Worm (Caenorhabditis elegans) whole organism, L4 larva: ENCODE measurements around the gene pro-3.
A peak's percentile ranks its signal among the peaks of the same experiment; 100 is the strongest.

Experiments used
- D1046.2 ChIP-seq: fragments of 200-800 bp; sonication (Bioruptor generic); IDR thresholded peaks from 2 replicates; pipeline ENCODE4 v1.3.6; 2022; ENCODE audit warnings: missing genetic modification characterization, missing compliant biosample characterization
- F37D6.2 ChIP-seq: sonication (generic microtip); optimal IDR thresholded peaks from 2 replicates; lab custom pipeline; 2016; ENCODE audit warnings: mild to moderate bottlenecking, missing genetic modification characterization, missing compliant biosample characterization
- F44E2.7 ChIP-seq: fragments of 200-800 bp; sonication (Bioruptor generic); IDR thresholded peaks from 2 replicates; pipeline ENCODE4 v2.1.2; 2022; ENCODE audit warnings: missing genetic modification characterization, missing compliant biosample characterization
- R02D3.7 ChIP-seq: fragments of 150-350 bp; sonication (generic microtip); optimal IDR thresholded peaks from 3 replicates; lab custom pipeline; 2014; ENCODE audit warnings: missing biosample characterization, missing genetic modification characterization
- T20F7.1 ChIP-seq: fragments of 200-800 bp; sonication (Bioruptor generic); optimal IDR thresholded peaks from 2 replicates; lab custom pipeline; 2018; ENCODE audit warnings: mild to moderate bottlenecking, missing genetic modification characterization, missing compliant biosample characterization
- T26A8.4 ChIP-seq: fragments of 200-800 bp; sonication (Bioruptor generic); IDR thresholded peaks from 2 replicates; pipeline ENCODE4 v1.3.6; 2022; ENCODE audit warnings: missing genetic modification characterization, missing compliant biosample characterization
- Y105C5A.15 ChIP-seq: fragments of 200-800 bp; sonication (Bioruptor generic); IDR thresholded peaks from 2 replicates; pipeline ENCODE4 v1.3.6; 2022; ENCODE audit warnings: missing genetic modification characterization, missing compliant biosample characterization
- Y75B8A.6 ChIP-seq: fragments of 200-800 bp; sonication (Bioruptor generic); IDR thresholded peaks from 2 replicates; pipeline ENCODE4 v1.3.6; 2022; ENCODE audit warnings: missing genetic modification reagents, missing genetic modification characterization, missing compliant biosample characterization
- aly-2 ChIP-seq: sonication (generic microtip); optimal IDR thresholded peaks from 2 replicates; lab custom pipeline; 2018; ENCODE audit warnings: missing biosample characterization, missing genetic modification characterization
- ama-1 ChIP-seq: fragments of 150-350 bp; optimal IDR thresholded peaks from 2 replicates; lab custom pipeline; 2014; ENCODE audit warnings: inconsistent platforms, mixed read lengths
- ceh-20 ChIP-seq: fragments of 200-800 bp; sonication (Bioruptor generic); IDR thresholded peaks from 2 replicates; pipeline ENCODE4 v1.3.6; 2022; ENCODE audit warnings: missing genetic modification reagents, missing genetic modification characterization, missing compliant biosample characterization
- ceh-32 ChIP-seq: sonication (generic microtip); optimal IDR thresholded peaks from 2 replicates; lab custom pipeline; 2016; ENCODE audit warnings: mild to moderate bottlenecking, missing genetic modification characterization, missing compliant biosample characterization; ENCODE audit not compliant: poor library complexity
- ceh-62 ChIP-seq: sonication (generic microtip); optimal IDR thresholded peaks from 2 replicates; lab custom pipeline; 2017; ENCODE audit warnings: missing biosample characterization, missing genetic modification characterization
- daf-12 ChIP-seq: fragments of 150-350 bp; optimal IDR thresholded peaks from 2 replicates; lab custom pipeline; 2014; ENCODE audit warnings: missing biosample characterization, missing genetic modification reagents, missing genetic modification characterization
- daf-8 ChIP-seq: fragments of 200-800 bp; sonication (Bioruptor generic); IDR thresholded peaks from 2 replicates; pipeline ENCODE4 v1.3.6; 2022; ENCODE audit warnings: missing genetic modification characterization, missing compliant biosample characterization
- dmd-6 ChIP-seq: fragments of 200-800 bp; sonication (Bioruptor generic); IDR thresholded peaks from 2 replicates; pipeline ENCODE4 v1.3.6; 2022; ENCODE audit warnings: missing genetic modification reagents, missing genetic modification characterization, missing compliant biosample characterization
- dmd-8 ChIP-seq: fragments of 200-800 bp; sonication (Bioruptor generic); IDR thresholded peaks from 2 replicates; pipeline ENCODE4 v1.3.6; 2022; ENCODE audit warnings: missing genetic modification characterization, missing compliant biosample characterization
- dmd-9 ChIP-seq: fragments of 200-800 bp; sonication (Bioruptor generic); IDR thresholded peaks from 2 replicates; pipeline ENCODE4 v1.3.6; 2022; ENCODE audit warnings: missing genetic modification reagents, missing genetic modification characterization, missing compliant biosample characterization
- duxl-1 ChIP-seq: sonication (generic microtip); optimal IDR thresholded peaks from 2 replicates; lab custom pipeline; 2016; ENCODE audit warnings: mild to moderate bottlenecking, missing genetic modification characterization, moderate library complexity, missing compliant biosample characterization; ENCODE audit not compliant: poor library complexity
- egl-43 ChIP-seq: fragments of 200-800 bp; sonication (Bioruptor generic); IDR thresholded peaks from 2 replicates; pipeline ENCODE4 v1.3.6; 2022; ENCODE audit warnings: missing genetic modification reagents, missing genetic modification characterization, missing compliant biosample characterization
- fkh-10 ChIP-seq: fragments of 150-350 bp; optimal IDR thresholded peaks from 2 replicates; lab custom pipeline; 2014; ENCODE audit warnings: missing biosample characterization, missing genetic modification reagents, missing genetic modification characterization
- fos-1 ChIP-seq: fragments of 150-350 bp; optimal IDR thresholded peaks from 2 replicates; lab custom pipeline; 2014; ENCODE audit warnings: missing biosample characterization, missing genetic modification characterization
- gei-8 ChIP-seq: fragments of 200-800 bp; sonication (Bioruptor generic); optimal IDR thresholded peaks from 2 replicates; lab custom pipeline; 2018; ENCODE audit warnings: mild to moderate bottlenecking, missing genetic modification characterization, missing compliant biosample characterization
- hif-1 ChIP-seq, 2 experiments: sonication (generic microtip); optimal IDR thresholded peaks; 2 replicates each; lab custom pipeline; 2016 to 2017; ENCODE audit warnings: missing compliant biosample characterization in 2 of 2, missing genetic modification characterization in 2 of 2, missing genetic modification reagents in 2 of 2, missing genotype in 2 of 2, mild to moderate bottlenecking in 1 of 2
- hlh-30 ChIP-seq: sonication (generic microtip); optimal IDR thresholded peaks from 2 replicates; lab custom pipeline; 2017; ENCODE audit warnings: antibody characterized with exemption, mild to moderate bottlenecking, missing genetic modification characterization, missing compliant biosample characterization; ENCODE audit not compliant: insufficient read depth
- hmg-1.1 ChIP-seq: fragments of 200-800 bp; sonication (Bioruptor generic); IDR thresholded peaks from 2 replicates; pipeline ENCODE4 v1.3.6; 2022; ENCODE audit warnings: missing genetic modification reagents, missing genetic modification characterization, missing compliant biosample characterization
- lim-7 ChIP-seq: fragments of 200-800 bp; sonication (Bioruptor generic); IDR thresholded peaks from 2 replicates; pipeline ENCODE4 v1.3.6; 2022; ENCODE audit warnings: missing genetic modification characterization, missing compliant biosample characterization
- lin-13 ChIP-seq: fragments of 150-350 bp; optimal IDR thresholded peaks from 2 replicates; lab custom pipeline; 2014; ENCODE audit warnings: missing biosample characterization, missing genetic modification reagents, missing genetic modification characterization
- lir-3 ChIP-seq: sonication (generic microtip); optimal IDR thresholded peaks from 2 replicates; lab custom pipeline; 2016; ENCODE audit warnings: mild to moderate bottlenecking, missing genetic modification characterization, missing compliant biosample characterization
- lsy-2 ChIP-seq, 2 experiments: fragments of 150-350 bp in 1 of 2; sonication (generic microtip) in 1 of 2; optimal IDR thresholded peaks; 2 replicates each; lab custom pipeline; 2014 to 2017; ENCODE audit warnings: missing biosample characterization in 2 of 2, missing genetic modification characterization in 2 of 2
- madf-5 ChIP-seq, 2 experiments: fragments of 200-800 bp; sonication (Bioruptor generic); IDR thresholded peaks; 2 replicates each; pipeline ENCODE4 v1.3.6; 2022; ENCODE audit warnings: missing compliant biosample characterization in 2 of 2, missing genetic modification characterization in 2 of 2
- mdl-1 ChIP-seq, 2 experiments: fragments of 150-350 bp in 1 of 2; sonication (generic microtip) in 1 of 2; optimal IDR thresholded peaks; 2 replicates each; lab custom pipeline; 2014 to 2017; ENCODE audit warnings: missing biosample characterization in 2 of 2, missing genetic modification characterization in 2 of 2
- mdt-29 ChIP-seq: fragments of 200-800 bp; sonication (Bioruptor generic); IDR thresholded peaks from 2 replicates; pipeline ENCODE4 v1.3.6; 2022; ENCODE audit warnings: missing genetic modification reagents, missing genetic modification characterization, missing compliant biosample characterization
- mep-1 ChIP-seq: fragments of 150-350 bp; sonication (generic microtip); optimal IDR thresholded peaks from 3 replicates; lab custom pipeline; 2014; ENCODE audit warnings: missing biosample characterization, missing genetic modification characterization
- mxl-2 ChIP-seq: fragments of 200-800 bp; sonication (Bioruptor generic); conservative IDR thresholded peaks from 2 replicates; pipeline ENCODE4 v1.3.6; 2022; ENCODE audit warnings: missing genetic modification reagents, missing genetic modification characterization, missing compliant biosample characterization
- mxl-3 ChIP-seq: fragments of 200-800 bp; sonication (Bioruptor generic); optimal IDR thresholded peaks from 2 replicates; lab custom pipeline; 2018; ENCODE audit warnings: mild to moderate bottlenecking, missing genetic modification characterization, missing compliant biosample characterization
- nhr-111 ChIP-seq: fragments of 200-800 bp; sonication (Bioruptor generic); optimal IDR thresholded peaks from 2 replicates; lab custom pipeline; 2018; ENCODE audit warnings: mild to moderate bottlenecking, missing genetic modification characterization, missing compliant biosample characterization
- nhr-28 ChIP-seq: fragments of 150-350 bp; optimal IDR thresholded peaks from 2 replicates; lab custom pipeline; 2014; ENCODE audit warnings: missing biosample characterization, missing genetic modification characterization
- nhr-42 ChIP-seq: fragments of 200-800 bp; sonication (Bioruptor generic); IDR thresholded peaks from 2 replicates; pipeline ENCODE4 v1.3.6; 2022; ENCODE audit warnings: missing genetic modification characterization, missing compliant biosample characterization
- pha-4 ChIP-seq, 2 experiments: fragments of 150-350 bp in 1 of 2; fragments of 200-800 bp in 1 of 2; sonication (Bioruptor generic) in 1 of 2; IDR thresholded peaks in 1 of 2; optimal IDR thresholded peaks in 1 of 2; 2 replicates each; pipeline versions ENCODE4 v1.3.6 to Lab custom; 2014 to 2022; ENCODE audit warnings: missing genetic modification characterization in 2 of 2, missing genetic modification reagents in 2 of 2, missing biosample characterization in 1 of 2, missing compliant biosample characterization in 1 of 2
- php-3 ChIP-seq: fragments of 200-800 bp; sonication (Bioruptor generic); IDR thresholded peaks from 2 replicates; pipeline ENCODE4 v1.3.6; 2022; ENCODE audit warnings: missing genetic modification reagents, missing genetic modification characterization, missing compliant biosample characterization
- rbr-2 ChIP-seq: sonication (generic microtip); optimal IDR thresholded peaks from 2 replicates; lab custom pipeline; 2016; ENCODE audit warnings: missing genotype, missing genetic modification characterization, missing compliant biosample characterization
- saeg-2 ChIP-seq: fragments of 200-800 bp; sonication (Bioruptor generic); IDR thresholded peaks from 2 replicates; pipeline ENCODE4 v1.3.6; 2022; ENCODE audit warnings: missing genetic modification reagents, missing genetic modification characterization, missing compliant biosample characterization
- sdz-12 ChIP-seq: fragments of 200-800 bp; sonication (Bioruptor generic); optimal IDR thresholded peaks from 2 replicates; lab custom pipeline; 2018; ENCODE audit warnings: mild to moderate bottlenecking, missing genetic modification characterization, missing compliant biosample characterization
- skn-1 ChIP-seq: fragments of 150-350 bp; optimal IDR thresholded peaks from 2 replicates; lab custom pipeline; 2014; ENCODE audit warnings: missing biosample characterization, missing genetic modification characterization
- snpc-4 ChIP-seq: fragments of 150-350 bp; optimal IDR thresholded peaks from 2 replicates; lab custom pipeline; 2014; ENCODE audit warnings: missing biosample characterization, missing genetic modification characterization
- spr-3 ChIP-seq: fragments of 200-800 bp; sonication (Bioruptor generic); optimal IDR thresholded peaks from 2 replicates; lab custom pipeline; 2018; ENCODE audit warnings: mild to moderate bottlenecking, missing genetic modification characterization, missing compliant biosample characterization
- tra-1 ChIP-seq: fragments of 200-800 bp; sonication (Bioruptor generic); IDR thresholded peaks from 2 replicates; pipeline ENCODE4 v1.3.6; 2022; ENCODE audit warnings: missing genetic modification reagents, missing genetic modification characterization, missing compliant biosample characterization
- unc-130 ChIP-seq: sonication (generic microtip); optimal IDR thresholded peaks from 2 replicates; lab custom pipeline; 2016; ENCODE audit warnings: missing genetic modification reagents, missing genetic modification characterization, missing compliant biosample characterization
- unc-39 ChIP-seq: sonication (generic microtip); optimal IDR thresholded peaks from 2 replicates; lab custom pipeline; 2017; ENCODE audit warnings: missing biosample characterization, missing genetic modification characterization
- ztf-11 ChIP-seq: fragments of 150-350 bp; optimal IDR thresholded peaks from 2 replicates; lab custom pipeline; 2014; ENCODE audit warnings: missing biosample characterization, missing genetic modification characterization
- ztf-7 ChIP-seq: fragments of 150-350 bp; optimal IDR thresholded peaks from 2 replicates; lab custom pipeline; 2014; ENCODE audit warnings: missing biosample characterization, missing genetic modification characterization

Gene pro-3

DNA sequence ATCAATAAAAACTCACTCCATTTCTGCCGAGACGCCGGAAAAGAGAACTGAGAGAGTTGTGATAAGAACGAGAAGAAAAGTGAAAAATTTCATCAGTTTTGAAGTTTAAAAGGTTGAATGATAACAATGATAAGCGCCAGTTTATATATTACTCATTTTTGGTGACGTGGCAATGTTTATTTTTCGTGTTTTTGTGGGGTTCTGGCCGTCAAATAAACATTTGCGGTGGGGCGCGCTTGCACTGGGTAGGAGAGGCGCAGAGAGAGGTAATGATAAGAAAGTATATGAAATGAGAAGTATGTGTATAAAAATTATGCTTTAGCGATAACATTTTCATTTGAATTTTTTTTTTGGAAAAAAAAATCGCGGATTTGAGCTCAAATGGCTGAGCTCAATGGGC is 40.5 kb upstream of the pro-3 start, which contains the start of gene Y39B6A.5 (continued):
- no peak for TF ChIP-seq madf-5 (GFP tag; IDR thresholded peaks at IDR 0.05; lab: Robert Waterston, UW)
- TF ChIP-seq mxl-3, result no peak
- peak in 1 of 2 experiments; percentile 46 for TF ChIP-seq hif-1 (tag; optimal IDR thresholded peaks at IDR 0.05; lab: Kevin White, UChicago)
- TF ChIP-seq saeg-2 (GFP tag; lab: Robert Waterston, UW), result no peak
- TF ChIP-seq unc-39, result no peak
- TF ChIP-seq egl-43 (GFP tag; lab: Robert Waterston, UW), result no peak
- peak in 1 of 2 experiments; percentile 53 for TF ChIP-seq mdl-1 (tag; optimal IDR thresholded peaks at IDR 0.05; lab: Kevin White, UChicago)
- TF ChIP-seq ztf-11, result no peak
- TF ChIP-seq dmd-8 (GFP tag; lab: Robert Waterston, UW), result no peak
- no peak for TF ChIP-seq ama-1 (lab: Kevin White, UChicago)
- TF ChIP-seq spr-3 (GFP tag; lab: Kevin White, UChicago), result no peak
- TF ChIP-seq php-3 (GFP tag; lab: Robert Waterston, UW), result peak; percentile 88
- TF ChIP-seq unc-130 (GFP tag; lab: Kevin White, UChicago), result no peak
- TF ChIP-seq dmd-9 (GFP tag; lab: Robert Waterston, UW), result no peak
- no peak for TF ChIP-seq F44E2.7 (GFP tag; lab: Robert Waterston, UW)
- peak; percentile 94 for TF ChIP-seq nhr-28 (tag; lab: Kevin White, UChicago)
- no peak for TF ChIP-seq mxl-2 (GFP tag; lab: Robert Waterston, UW)
- TF ChIP-seq daf-8 (GFP tag; lab: Robert Waterston, UW), result no peak
- no peak for TF ChIP-seq duxl-1 (tag; lab: Kevin White, UChicago)
- no peak for TF ChIP-seq nhr-42 (GFP tag; lab: Robert Waterston, UW)
- TF ChIP-seq dmd-6, result peak; percentile 95
- no peak for TF ChIP-seq snpc-4 (tag; lab: Kevin White, UChicago)
- TF ChIP-seq ceh-62 (tag; lab: Kevin White, UChicago), result no peak
- no peak for TF ChIP-seq ceh-32 (tag; lab: Kevin White, UChicago)
- no peak for TF ChIP-seq fkh-10 (GFP tag; lab: Kevin White, UChicago)
- TF ChIP-seq lir-3 (tag; lab: Kevin White, UChicago), result no peak
- TF ChIP-seq tra-1 (GFP tag; lab: Robert Waterston, UW), result peak; percentile 51; the same call in 1 of the 2 replicates
- TF ChIP-seq mep-1, result peak; percentile 84
- peak; percentile 9 to 68 for TF ChIP-seq lsy-2 (tag; optimal IDR thresholded peaks at IDR 0.05; lab: Kevin White, UChicago)
- peak; percentile 73 for TF ChIP-seq fos-1 (tag; lab: Kevin White, UChicago)
- TF ChIP-seq R02D3.7, result no peak
- no peak for TF ChIP-seq Y75B8A.6 (GFP tag; lab: Robert Waterston, UW)
- no peak for TF ChIP-seq hmg-1.1 (GFP tag; lab: Robert Waterston, UW)
- TF ChIP-seq daf-12, result no peak
- TF ChIP-seq F37D6.2 (tag; lab: Kevin White, UChicago), result no peak
- no peak for TF ChIP-seq sdz-12 (GFP tag; lab: Kevin White, UChicago)
- TF ChIP-seq gei-8 (GFP tag; lab: Kevin White, UChicago), result no peak
- TF ChIP-seq nhr-111 (GFP tag; lab: Kevin White, UChicago), result no peak
- TF ChIP-seq D1046.2 (GFP tag; lab: Robert Waterston, UW), result no peak
- TF ChIP-seq T26A8.4, result no peak
- TF ChIP-seq ztf-7 (tag; lab: Kevin White, UChicago), result no peak
- peak; percentile 64 for TF ChIP-seq pha-4 (GFP tag; IDR thresholded peaks at IDR 0.05; lab: Robert Waterston, UW)
- TF ChIP-seq pha-4 (tag; optimal IDR thresholded peaks at IDR 0.05; lab: Kevin White, UChicago), result peak; percentile 96
- TF ChIP-seq skn-1, result no peak
- TF ChIP-seq aly-2 (tag; lab: Kevin White, UChicago), result no peak
- TF ChIP-seq hlh-30, result peak; percentile 30
- no peak for TF ChIP-seq lim-7 (GFP tag; lab: Robert Waterston, UW)
- TF ChIP-seq lin-13 (GFP tag; lab: Kevin White, UChicago), result peak; percentile 83
- no peak for TF ChIP-seq mdt-29 (GFP tag; lab: Robert Waterston, UW)
- no peak for TF ChIP-seq Y105C5A.15 (GFP tag; lab: Robert Waterston, UW)
- peak; percentile 14 for TF ChIP-seq rbr-2 (tag; lab: Kevin White, UChicago)
- peak; percentile 80 for TF ChIP-seq T20F7.1
- peak; percentile 71; the same call in 1 of the 2 replicates for TF ChIP-seq ceh-20 (GFP tag; lab: Robert Waterston, UW)
